Fruit fly (Drosophila melanogaster) S2 (cell line): ENCODE measurements around the gene CG7685.

Experiments used
- CG8478 ChIP-seq: fragments of >200 bp; optimal IDR thresholded peaks from 2 replicates; lab custom pipeline; 2018
- CTCF ChIP-seq, 2 experiments: fragments of >200 bp; optimal IDR thresholded peaks; 2 replicates each; lab custom pipeline; 2018

- no peak for TF ChIP-seq CTCF (optimal IDR thresholded peaks at IDR 0.05; lab: Kevin White, UChicago)
- TF ChIP-seq CG8478 (lab: Kevin White, UChicago), result no peak
Measured at dm6 chr3R:18355781-18356180, 49.0 kb upstream of the CG7685 start.
